Worm (Caenorhabditis elegans) whole organism, L4/young adult: ENCODE results near the gene plk-3.

Experiments
- W03F9.2 ChIP-seq: fragments of 150-350 bp; optimal IDR thresholded peaks from 2 replicates; lab custom pipeline; 2014; ENCODE audit warnings: missing biosample characterization, missing genetic modification characterization
- dao-5 ChIP-seq: sonication (generic microtip); optimal IDR thresholded peaks from 2 replicates; lab custom pipeline; 2016; ENCODE audit warnings: missing genotype, missing genetic modification characterization, moderate library complexity, missing compliant biosample characterization
- him-1 ChIP-seq: sonication (generic microtip); optimal IDR thresholded peaks from 2 replicates; lab custom pipeline; 2016; ENCODE audit warnings: missing genotype, missing genetic modification reagents, missing genetic modification characterization, missing compliant biosample characterization

plk-3 gene

ce11 chrIV:7500924-7501323 is 27.9 kb upstream of the plk-3 start:
- no peak for TF ChIP-seq W03F9.2 (tag; lab: Kevin White, UChicago)

- TF ChIP-seq W03F9.2 (tag; lab: Kevin White, UChicago) (no peak), dao-5 (no peak), him-1 (tag; lab: Kevin White, UChicago) (no peak)
Observed at ce11 chrIV:7499302-7499701, 26.3 kb upstream of the plk-3 start.

DNA sequence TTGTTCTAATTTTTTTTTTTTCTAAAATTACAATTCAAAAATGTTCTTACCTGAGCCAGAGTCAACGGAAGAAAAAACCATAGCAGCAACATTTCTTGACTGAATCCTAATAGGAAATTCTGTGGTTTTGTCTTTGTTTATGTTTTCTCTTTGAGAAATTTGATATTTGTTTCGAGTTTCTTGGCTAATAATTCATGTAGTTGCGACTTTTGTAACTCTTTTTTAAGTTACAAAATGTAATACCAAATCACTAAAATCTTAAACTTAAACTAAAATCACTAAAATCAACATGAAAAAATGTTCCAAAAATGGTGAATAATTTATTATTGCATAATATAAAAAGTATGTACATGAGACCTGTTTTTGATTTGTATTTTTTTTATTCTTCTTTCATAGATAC is 24.7 kb upstream of the plk-3 start, which contains the start of gene egas-4:
Gene egas-4 (minus strand): TSS at position 101 of the 400 bp plus-strand sequence.
- no peak for TF ChIP-seq W03F9.2 (tag; lab: Kevin White, UChicago)
- no peak for TF ChIP-seq him-1 (tag; lab: Kevin White, UChicago)
- TF ChIP-seq dao-5 = no peak

- TF ChIP-seq dao-5 (no peak), W03F9.2 (tag; lab: Kevin White, UChicago) (no peak), him-1 (tag; lab: Kevin White, UChicago) (no peak)
Observed at ce11 chrIV:7497205-7497604, 24.2 kb upstream of the plk-3 start.

- TF ChIP-seq him-1 (tag; lab: Kevin White, UChicago) (no peak), dao-5 (no peak), W03F9.2 (tag; lab: Kevin White, UChicago) (no peak)
Observed at ce11 chrIV:7491464-7491863, 18.5 kb upstream of the plk-3 start, which contains the start of gene F55G1.1. TSS of gene F55G1.1 (plus strand) at chrIV:7491764.

- TF ChIP-seq dao-5 (no peak), W03F9.2 (tag; lab: Kevin White, UChicago) (no peak), him-1 (tag; lab: Kevin White, UChicago) (no peak)
Observed at ce11 chrIV:7488457-7488783, 15.4 kb upstream of the plk-3 start.

DNA sequence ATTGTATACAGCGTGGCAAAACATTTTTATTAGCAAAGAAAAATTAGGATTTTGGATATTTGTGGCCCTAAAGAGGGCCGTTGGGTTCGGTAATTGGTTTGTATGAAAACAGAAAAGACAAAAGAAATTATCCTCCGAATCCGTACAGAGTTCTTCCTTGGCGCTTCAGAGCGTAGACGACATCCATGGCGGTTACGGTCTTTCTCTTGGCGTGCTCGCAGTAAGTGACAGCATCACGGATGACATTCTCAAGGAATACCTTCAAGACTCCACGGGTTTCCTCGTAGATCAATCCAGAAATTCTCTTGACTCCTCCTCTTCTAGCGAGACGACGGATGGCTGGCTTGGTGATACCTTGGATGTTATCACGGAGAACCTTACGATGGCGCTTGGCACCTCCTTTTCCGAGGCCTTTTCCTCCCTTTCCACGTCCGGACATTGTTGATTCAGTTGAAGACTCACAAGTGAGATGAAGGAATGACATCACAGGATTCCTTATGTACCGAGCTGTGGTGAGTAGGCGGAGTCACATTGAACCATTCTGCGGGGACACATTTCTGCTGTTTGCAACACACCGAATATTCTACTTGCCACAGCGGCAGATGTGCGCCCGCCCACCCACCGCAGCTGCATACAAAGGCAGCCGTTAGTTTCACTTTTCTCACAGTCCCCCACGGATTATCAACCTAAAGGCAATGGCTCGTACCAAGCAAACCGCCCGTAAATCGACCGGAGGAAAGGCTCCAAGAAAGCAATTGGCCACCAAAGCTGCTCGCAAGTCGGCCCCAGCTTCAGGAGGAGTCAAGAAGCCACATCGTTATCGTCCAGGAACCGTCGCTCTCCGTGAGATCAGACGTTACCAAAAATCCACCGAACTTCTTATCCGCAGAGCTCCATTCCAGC is 14.8 kb upstream of the plk-3 start, which contains the start of the genes his-60 and his-59:
Gene his-60 (minus strand): TSS at position 439 of the 903 bp plus-strand sequence.
Gene his-59 (plus strand): TSS at position 696 of the 903 bp plus-strand sequence.
- TF ChIP-seq him-1 (tag; lab: Kevin White, UChicago) (no peak), dao-5 (peak; percentile 12)

DNA sequence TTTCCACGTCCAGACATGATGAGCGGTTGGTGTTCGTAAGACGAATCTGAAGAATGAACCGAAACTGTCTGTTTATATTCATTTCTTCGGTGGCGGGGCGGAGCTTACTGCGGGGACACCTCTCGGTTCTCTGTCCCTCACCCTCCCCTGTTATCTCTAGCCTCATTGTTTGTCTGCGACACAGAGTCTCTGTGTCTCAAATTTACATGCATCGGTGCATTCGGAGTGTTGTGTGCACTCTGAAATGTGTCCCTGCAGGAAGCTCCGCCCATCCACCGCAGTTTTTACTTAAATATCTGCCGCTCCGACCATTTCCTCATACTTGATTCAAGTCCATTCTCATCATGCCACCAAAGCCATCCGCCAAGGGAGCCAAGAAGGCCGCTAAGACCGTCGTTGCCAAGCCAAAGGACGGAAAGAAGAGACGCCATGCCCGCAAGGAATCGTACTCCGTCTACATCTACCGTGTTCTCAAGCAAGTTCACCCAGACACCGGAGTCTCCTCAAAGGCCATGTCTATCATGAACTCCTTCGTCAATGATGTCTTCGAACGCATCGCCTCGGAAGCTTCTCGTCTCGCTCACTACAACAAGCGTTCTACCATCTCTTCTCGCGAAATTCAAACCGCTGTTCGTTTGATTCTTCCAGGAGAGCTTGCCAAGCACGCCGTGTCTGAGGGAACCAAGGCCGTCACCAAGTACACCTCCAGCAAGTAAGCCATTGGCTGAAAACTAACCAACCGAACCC is 13.4 kb upstream of the plk-3 start, which contains the start of the genes his-61 and his-62:
Gene his-61 (minus strand): TSS at position 17 of the 747 bp plus-strand sequence.
Gene his-62 (plus strand): TSS at position 345 of the 747 bp plus-strand sequence.
- TF ChIP-seq dao-5 (no peak), W03F9.2 (tag; lab: Kevin White, UChicago) (no peak), him-1 (tag; lab: Kevin White, UChicago) (no peak)

ce11 chrIV:7478134-7478533 is 5.1 kb upstream of the plk-3 start, which contains the start of gene rod-1:
TSS of gene rod-1 (plus strand) at chrIV:7478452.
- no peak for TF ChIP-seq W03F9.2 (tag; lab: Kevin White, UChicago)
- no peak for TF ChIP-seq dao-5
- TF ChIP-seq him-1 (tag; lab: Kevin White, UChicago) = no peak

DNA sequence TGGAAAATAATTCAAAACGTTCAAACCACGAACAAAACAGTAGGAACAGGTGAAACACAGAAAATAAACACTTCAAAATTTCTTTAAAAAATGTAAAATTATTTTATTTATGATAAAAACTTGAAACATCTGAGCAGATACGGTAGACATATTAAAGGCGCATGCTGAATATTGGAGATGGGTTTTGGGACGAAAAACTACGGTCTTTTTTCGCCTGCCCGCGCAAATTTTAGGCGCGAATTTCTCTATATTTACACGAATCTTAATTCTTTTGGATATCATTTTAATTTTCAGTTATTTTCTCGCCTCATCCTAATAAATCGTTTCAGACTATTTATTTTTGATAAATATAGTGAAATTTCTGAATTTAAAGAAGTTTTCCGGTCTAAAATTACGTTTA is 4.7 kb upstream of the plk-3 start:
- TF ChIP-seq him-1 (tag; lab: Kevin White, UChicago) (no peak), W03F9.2 (tag; lab: Kevin White, UChicago) (no peak), dao-5 (no peak)

ce11 chrIV:7477197-7477596 is 4.2 kb upstream of the plk-3 start, which contains the start of gene pycr-4:
TSS of gene pycr-4 (minus strand) at chrIV:7477297.
- TF ChIP-seq him-1 (tag; lab: Kevin White, UChicago) (no peak), dao-5 (no peak), W03F9.2 (tag; lab: Kevin White, UChicago) (no peak)

DNA sequence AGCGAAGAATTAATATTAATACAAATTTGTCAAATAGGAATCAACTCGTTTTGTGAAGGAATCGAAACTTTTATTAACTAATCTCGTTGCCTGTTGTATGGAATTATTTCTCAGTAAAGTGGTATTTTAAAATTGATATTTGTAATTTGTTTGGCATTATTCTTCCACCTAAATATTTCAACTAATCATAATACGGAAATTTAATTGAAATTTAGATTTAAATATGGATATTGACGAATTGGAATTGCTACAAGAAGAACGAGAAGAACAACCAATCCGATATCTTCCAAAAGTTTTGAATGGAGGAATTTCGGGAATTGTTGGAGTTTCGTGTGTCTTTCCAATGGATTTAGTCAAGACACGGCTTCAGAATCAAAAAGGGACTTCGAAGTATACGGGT is 1.8 kb upstream of the plk-3 start, which contains the start of gene slc-25A18.2:
Gene slc-25A18.2 (plus strand): TSS at position 216 of the 400 bp plus-strand sequence.
- no peak for TF ChIP-seq dao-5
- no peak for TF ChIP-seq him-1 (tag; lab: Kevin White, UChicago)
- TF ChIP-seq W03F9.2 (tag; lab: Kevin White, UChicago) = no peak

DNA sequence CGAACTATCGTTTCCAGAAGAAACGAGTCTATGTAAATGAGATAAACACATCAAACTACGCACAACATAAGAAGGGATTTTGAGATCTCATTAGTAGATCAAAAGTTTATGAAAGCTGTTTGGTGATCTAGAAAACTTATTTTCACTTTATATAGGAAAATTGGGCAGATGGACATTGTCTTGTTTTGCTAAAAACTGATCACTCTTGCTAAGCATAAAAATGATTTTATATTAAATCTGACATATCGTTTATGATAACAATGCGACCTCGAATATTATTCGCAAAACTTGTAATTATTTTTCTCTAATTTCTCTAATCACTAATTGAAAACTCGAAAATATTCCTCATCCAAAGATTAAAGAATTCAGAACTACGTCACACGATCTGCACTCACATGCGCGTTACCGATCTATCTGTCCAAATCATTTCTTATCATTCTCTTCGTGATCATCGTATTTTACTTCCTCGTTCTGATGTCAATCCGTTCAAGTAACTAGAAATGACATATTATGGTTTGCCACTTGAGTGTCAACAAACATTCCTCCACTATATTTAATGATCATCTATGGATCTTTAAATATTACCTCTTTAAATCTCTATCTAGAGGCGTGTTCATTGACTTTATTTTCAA is 3.1 kb downstream of the plk-3 start, which contains the start of gene F55G1.7:
Gene F55G1.7 (minus strand): TSS at position 51 of the 632 bp plus-strand sequence.
- TF ChIP-seq dao-5 = no peak
- no peak for TF ChIP-seq W03F9.2 (tag; lab: Kevin White, UChicago)
- TF ChIP-seq him-1 (tag; lab: Kevin White, UChicago) = no peak
